Worm (Caenorhabditis elegans) whole organism, young adult: ENCODE data around the gene F42F12.3.

Experiments used
- ceh-27 ChIP-seq: fragments of 200-800 bp; sonication (Bioruptor generic); optimal IDR thresholded peaks from 2 replicates; lab custom pipeline; 2018; ENCODE audit warnings: mild to moderate bottlenecking, missing genetic modification characterization, moderate library complexity, missing compliant biosample characterization
- lin-54 ChIP-seq: fragments of 200-800 bp; sonication (Bioruptor generic); optimal IDR thresholded peaks from 2 replicates; lab custom pipeline; 2018; ENCODE audit warnings: mild to moderate bottlenecking, missing genetic modification characterization, missing compliant biosample characterization
- mcd-1 ChIP-seq: fragments of 200-800 bp; sonication (Bioruptor generic); IDR thresholded peaks from 2 replicates; pipeline ENCODE4 v1.3.6; 2022; ENCODE audit warnings: missing genetic modification reagents, missing genetic modification characterization, missing compliant biosample characterization

ce11 chrX:12333479-12333878, 16.9 kb upstream of the F42F12.3 start, which contains the start of gene srd-47:
- TF ChIP-seq lin-54, result no peak
- TF ChIP-seq mcd-1 (GFP tag; lab: Robert Waterston, UW), result no peak
- TF ChIP-seq ceh-27 (GFP tag; lab: Kevin White, UChicago), result no peak
